Worm (Caenorhabditis elegans) whole organism, L4 larva: ENCODE measurements around the gene F13H10.9.

Source experiments
- aha-1 ChIP-seq: fragments of 150-350 bp; peaks from one replicate; lab custom pipeline; 2014; ENCODE audit warnings: missing biosample characterization, missing genetic modification characterization
- ama-1 ChIP-seq: fragments of 150-350 bp; optimal IDR thresholded peaks from 2 replicates; lab custom pipeline; 2014; ENCODE audit warnings: inconsistent platforms, mixed read lengths
- dpl-1 ChIP-seq: fragments of 150-350 bp; optimal IDR thresholded peaks from 2 replicates; lab custom pipeline; 2014; ENCODE audit warnings: missing biosample characterization, missing genetic modification reagents, missing genetic modification characterization
- egl-27 ChIP-seq: sonication (generic microtip); optimal IDR thresholded peaks from 3 replicates; lab custom pipeline; 2017; ENCODE audit warnings: missing biosample characterization, missing genetic modification reagents, missing genetic modification characterization
- mdl-1 ChIP-seq, 2 experiments: fragments of 150-350 bp in 1 of 2; sonication (generic microtip) in 1 of 2; optimal IDR thresholded peaks; 2 replicates each; lab custom pipeline; 2014 to 2017; ENCODE audit warnings: missing biosample characterization in 2 of 2, missing genetic modification characterization in 2 of 2
- mes-2 ChIP-seq: sonication (generic microtip); optimal IDR thresholded peaks from 2 replicates; lab custom pipeline; 2016; ENCODE audit warnings: missing genotype, mild to moderate bottlenecking, missing genetic modification characterization, missing compliant biosample characterization; ENCODE audit not compliant: poor library complexity, severe bottlenecking
- pqm-1 ChIP-seq: sonication (generic microtip); optimal IDR thresholded peaks from 2 replicates; lab custom pipeline; 2017; ENCODE audit warnings: missing biosample characterization, missing genetic modification characterization
- unc-62 ChIP-seq, 3 experiments: fragments of 150-350 bp in 1 of 3; sonication (generic microtip); optimal IDR thresholded peaks in 2 of 3; peaks in 1 of 3; 1 replicate in 1 of 3; 2 replicates in 2 of 3; lab custom pipeline; 2014 to 2017; ENCODE audit warnings: missing biosample characterization in 3 of 3, missing genetic modification characterization in 3 of 3, missing genetic modification reagents in 3 of 3, missing genotype in 1 of 3

DNA sequence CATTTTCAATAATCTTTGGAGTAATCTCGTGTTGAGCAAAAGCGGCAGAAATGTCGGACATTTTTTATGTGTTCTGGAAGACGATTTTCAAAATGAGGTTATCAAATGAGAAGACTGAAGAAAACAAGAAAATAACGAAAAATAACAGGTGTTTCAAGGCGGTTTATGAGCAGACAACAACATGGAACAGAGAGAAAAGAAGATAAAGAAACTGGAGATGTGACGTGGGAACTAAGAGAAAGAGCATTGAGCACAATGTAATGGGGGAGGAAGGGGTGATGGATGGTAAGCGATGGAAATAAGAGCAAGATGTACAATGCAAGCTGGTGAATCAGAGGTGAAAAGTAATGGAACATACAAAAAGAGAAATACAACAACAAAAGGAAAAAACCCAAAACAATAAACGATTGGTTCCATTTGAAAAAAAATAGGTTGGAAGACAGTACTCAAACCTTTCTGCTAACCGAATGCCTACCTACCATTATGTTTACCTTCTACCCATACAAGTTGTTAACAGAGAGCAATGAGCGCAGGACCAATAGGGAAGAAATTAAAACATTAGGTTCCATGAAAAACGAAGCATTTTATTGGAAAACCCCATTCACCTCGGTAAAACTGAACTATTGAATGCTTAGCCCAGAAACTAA, 44.0 kb upstream of the F13H10.9 start, which contains the start of gene Y69E1A.5:
- TF ChIP-seq mdl-1 (tag; optimal IDR thresholded peaks at IDR 0.05; lab: Kevin White, UChicago) (no peak), pqm-1 (tag; lab: Kevin White, UChicago) (no peak), dpl-1 (GFP tag; lab: Kevin White, UChicago) (no peak), aha-1 (no peak), unc-62 (GFP tag; optimal IDR thresholded peaks at IDR 0.05 in 1 of 2; lab: Kevin White, UChicago) (peak in 1 of 2 experiments; percentile 97), unc-62 (tag; optimal IDR thresholded peaks at IDR 0.05; lab: Kevin White, UChicago) (no peak), mes-2 (tag; lab: Kevin White, UChicago) (no peak), ama-1 (no peak), egl-27 (no peak)
